Fruit fly (Drosophila melanogaster) whole organism, embryonic: ENCODE data around the gene PpD6.

Experiments
- B-H1 ChIP-seq: fragments of 200-800 bp; sonication (Bioruptor generic); IDR thresholded peaks from 3 replicates; pipeline ENCODE4 v1.3.6; 2022; ENCODE audit warnings: missing biosample characterization, missing genetic modification characterization
- CG10366 ChIP-seq: fragments of 200-800 bp; sonication (Bioruptor generic); IDR thresholded peaks from 2 replicates; pipeline ENCODE4 v1.3.6; 2022; ENCODE audit warnings: missing biosample characterization, missing genetic modification characterization
- CG11560 ChIP-seq: fragments of 200-800 bp; sonication (Bioruptor generic); IDR thresholded peaks from 3 replicates; pipeline ENCODE4 v1.3.6; 2022; ENCODE audit warnings: missing biosample characterization, missing genetic modification characterization
- CG11696 ChIP-seq: fragments of 200-800 bp; sonication (Bioruptor generic); IDR thresholded peaks from 2 replicates; pipeline ENCODE4 v1.3.6; 2022; ENCODE audit warnings: missing biosample characterization, missing genetic modification characterization
- CG1233 ChIP-seq: fragments of 200-800 bp; sonication (Bioruptor generic); optimal IDR thresholded peaks from 4 replicates; lab custom pipeline; 2018; ENCODE audit warnings: missing biosample characterization, mild to moderate bottlenecking, missing genetic modification characterization
- CG13894 ChIP-seq: fragments of 200-800 bp; sonication (Bioruptor generic); optimal IDR thresholded peaks from 3 replicates; lab custom pipeline; 2018; ENCODE audit warnings: missing biosample characterization, mild to moderate bottlenecking, missing genetic modification characterization, moderate library complexity
- CG14441 ChIP-seq: fragments of 200-800 bp; sonication (Bioruptor generic); IDR thresholded peaks from 2 replicates; pipeline ENCODE4 v1.3.6; 2022; ENCODE audit warnings: missing biosample characterization, missing genetic modification characterization
- CG14667 ChIP-seq: fragments of 200-800 bp; sonication (Bioruptor generic); IDR thresholded peaks from 2 replicates; pipeline ENCODE4 v1.3.6; 2022; ENCODE audit warnings: missing biosample characterization, missing genetic modification characterization
- CG14860 ChIP-seq: fragments of 200-800 bp; sonication (Bioruptor generic); IDR thresholded peaks from 3 replicates; pipeline ENCODE4 v1.3.6; 2022; ENCODE audit warnings: missing biosample characterization, missing genetic modification characterization; ENCODE audit not compliant: partially characterized antibody
- CG17186 ChIP-seq: fragments of 200-800 bp; sonication (Bioruptor generic); optimal IDR thresholded peaks from 3 replicates; lab custom pipeline; 2017; ENCODE audit warnings: missing biosample characterization, missing genetic modification reagents, missing genetic modification characterization
- CG17612 ChIP-seq: fragments of 200-800 bp; sonication (Bioruptor generic); IDR thresholded peaks from 2 replicates; pipeline ENCODE4 v1.3.6; 2022; ENCODE audit warnings: missing biosample characterization, missing genetic modification characterization
- CG17912 ChIP-seq: fragments of 200-800 bp; sonication (Bioruptor generic); optimal IDR thresholded peaks from 2 replicates; lab custom pipeline; 2018; ENCODE audit warnings: missing biosample characterization, mild to moderate bottlenecking, missing genetic modification characterization
- CG31365 ChIP-seq: fragments of 200-800 bp; sonication (Bioruptor generic); optimal IDR thresholded peaks from 2 replicates; lab custom pipeline; 2018; ENCODE audit warnings: missing biosample characterization, mild to moderate bottlenecking, missing genetic modification characterization
- CG33213 ChIP-seq: fragments of 200-800 bp; sonication (Bioruptor generic); optimal IDR thresholded peaks from 3 replicates; lab custom pipeline; 2016; ENCODE audit warnings: missing biosample characterization, missing genetic modification characterization
- CG4617 ChIP-seq: fragments of 200-800 bp; sonication (Bioruptor generic); optimal IDR thresholded peaks from 3 replicates; lab custom pipeline; 2016; ENCODE audit warnings: missing biosample characterization, missing genetic modification characterization, borderline replicate concordance
- CG6683 ChIP-seq: fragments of 200-800 bp; sonication (Bioruptor generic); optimal IDR thresholded peaks from 2 replicates; lab custom pipeline; 2017; ENCODE audit warnings: missing biosample characterization, mild to moderate bottlenecking, missing genetic modification characterization, missing genetic modification reagents
- CG7839 ChIP-seq: fragments of 200-800 bp; sonication (Bioruptor generic); optimal IDR thresholded peaks from 3 replicates; lab custom pipeline; 2018; ENCODE audit warnings: missing biosample characterization, mild to moderate bottlenecking, missing genetic modification characterization, moderate library complexity
- CG8281 ChIP-seq: fragments of 200-800 bp; sonication (Bioruptor generic); optimal IDR thresholded peaks from 2 replicates; lab custom pipeline; 2018; ENCODE audit warnings: missing biosample characterization, mild to moderate bottlenecking, missing genetic modification characterization, moderate library complexity
- Camta ChIP-seq: fragments of 200-800 bp; sonication (Bioruptor generic); optimal IDR thresholded peaks from 2 replicates; lab custom pipeline; 2016; ENCODE audit warnings: missing biosample characterization, missing genetic modification characterization
- Dbx ChIP-seq: fragments of 200-800 bp; sonication (Bioruptor generic); IDR thresholded peaks from 3 replicates; pipeline ENCODE4 v1.3.6; 2022; ENCODE audit warnings: missing biosample characterization, missing genetic modification characterization
- Dll ChIP-seq: fragments of 200-800 bp; sonication (Bioruptor generic); IDR thresholded peaks from 4 replicates; pipeline ENCODE4 v1.3.6; 2022; ENCODE audit warnings: missing biosample characterization, missing genetic modification characterization; ENCODE audit not compliant: partially characterized antibody
- GATAe ChIP-seq: fragments of 200-800 bp; sonication (Bioruptor generic); conservative IDR thresholded peaks from 2 replicates; pipeline ENCODE4 v1.3.6; 2022; ENCODE audit warnings: missing biosample characterization, missing genetic modification characterization
- HLHmδ ChIP-seq: fragments of 200-800 bp; sonication (Bioruptor generic); optimal IDR thresholded peaks from 2 replicates; lab custom pipeline; 2018; ENCODE audit warnings: missing biosample characterization, mild to moderate bottlenecking, missing genetic modification characterization, moderate library complexity
- Med ChIP-seq: fragments of 200-800 bp; sonication (Bioruptor generic); peaks from one replicate; lab custom pipeline; 2016; ENCODE audit warnings: missing biosample characterization, missing genetic modification characterization, mild to moderate bottlenecking, inconsistent platforms, moderate library complexity
- Oaz ChIP-seq: fragments of 200-800 bp; sonication (Bioruptor generic); IDR thresholded peaks from 2 replicates; pipeline ENCODE4 v1.3.6; 2022; ENCODE audit warnings: missing biosample characterization, missing genetic modification characterization
- Rx ChIP-seq: fragments of 200-800 bp; sonication (Bioruptor generic); IDR thresholded peaks from 2 replicates; pipeline ENCODE4 v1.3.6; 2022; ENCODE audit warnings: missing biosample characterization, missing genetic modification characterization
- Six4 ChIP-seq: fragments of 200-800 bp; sonication (Bioruptor generic); optimal IDR thresholded peaks from 2 replicates; lab custom pipeline; 2016; ENCODE audit warnings: missing biosample characterization, missing genetic modification characterization
- Spps ChIP-seq: fragments of 200-800 bp; sonication (Bioruptor generic); optimal IDR thresholded peaks from 2 replicates; lab custom pipeline; 2018; ENCODE audit warnings: missing biosample characterization, mild to moderate bottlenecking, missing genetic modification characterization
- Usf ChIP-seq: fragments of 200-800 bp; sonication (Bioruptor generic); optimal IDR thresholded peaks from 2 replicates; lab custom pipeline; 2017; ENCODE audit warnings: missing genotype, missing biosample characterization, missing genetic modification characterization
- Xrp1 ChIP-seq: fragments of 200-800 bp; sonication (Bioruptor generic); IDR thresholded peaks from 2 replicates; pipeline ENCODE4 v1.3.6; 2022; ENCODE audit warnings: missing biosample characterization, missing genetic modification characterization
- abd-A ChIP-seq: fragments of 200-800 bp; sonication (Bioruptor generic); optimal IDR thresholded peaks from 3 replicates; lab custom pipeline; 2019; ENCODE audit warnings: missing biosample characterization, mild to moderate bottlenecking, missing genetic modification characterization, moderate library complexity
- ara ChIP-seq: fragments of 200-800 bp; sonication (Bioruptor generic); IDR thresholded peaks from 2 replicates; pipeline ENCODE4 v1.3.6; 2022; ENCODE audit warnings: missing biosample characterization, missing genetic modification characterization
- bsh ChIP-seq, 2 experiments: fragments of 200-800 bp; sonication (Bioruptor generic); optimal IDR thresholded peaks; 2 replicates each; lab custom pipeline; 2017 to 2018; ENCODE audit warnings: mild to moderate bottlenecking in 2 of 2, missing biosample characterization in 2 of 2, missing genetic modification characterization in 2 of 2, moderate library complexity in 1 of 2
- chinmo ChIP-seq: fragments of 200-800 bp; sonication (Bioruptor generic); IDR thresholded peaks from 4 replicates; pipeline ENCODE4 v1.3.6; 2022; ENCODE audit warnings: missing biosample characterization, missing genetic modification characterization; ENCODE audit not compliant: partially characterized antibody
- danr ChIP-seq: fragments of 200-800 bp; sonication (Bioruptor generic); IDR thresholded peaks from 2 replicates; pipeline ENCODE4 v1.3.6; 2022; ENCODE audit warnings: missing biosample characterization, missing genetic modification characterization
- fd3F ChIP-seq: fragments of 200-800 bp; sonication (Bioruptor generic); optimal IDR thresholded peaks from 2 replicates; lab custom pipeline; 2018; ENCODE audit warnings: missing biosample characterization, mild to moderate bottlenecking, missing genetic modification characterization, moderate library complexity
- fu2 ChIP-seq: fragments of 200-800 bp; sonication (Bioruptor generic); optimal IDR thresholded peaks from 2 replicates; lab custom pipeline; 2016; ENCODE audit warnings: missing biosample characterization, missing genetic modification characterization
- grau ChIP-seq: fragments of 200-800 bp; optimal IDR thresholded peaks from 3 replicates; lab custom pipeline; 2019; ENCODE audit warnings: missing biosample characterization, mild to moderate bottlenecking, missing genetic modification characterization, moderate library complexity
- kni ChIP-seq: fragments of 200-800 bp; sonication (Bioruptor generic); optimal IDR thresholded peaks from 3 replicates; lab custom pipeline; 2017; ENCODE audit warnings: mild to moderate bottlenecking, missing biosample characterization, missing genetic modification reagents, missing genetic modification characterization
- odd ChIP-seq: fragments of 200-800 bp; sonication (Bioruptor generic); optimal IDR thresholded peaks from 2 replicates; lab custom pipeline; 2017; ENCODE audit warnings: missing biosample characterization, mild to moderate bottlenecking, missing genetic modification characterization
- sens-2 ChIP-seq: fragments of 200-800 bp; sonication (Bioruptor generic); IDR thresholded peaks from 2 replicates; pipeline ENCODE4 v1.3.6; 2022; ENCODE audit warnings: missing biosample characterization, missing genetic modification characterization
- seq ChIP-seq: fragments of 200-800 bp; sonication (Bioruptor generic); IDR thresholded peaks from 2 replicates; pipeline ENCODE4 v1.3.6; 2022; ENCODE audit warnings: missing biosample characterization, missing genetic modification characterization
- sr ChIP-seq: fragments of 200-800 bp; sonication (Bioruptor generic); IDR thresholded peaks from 3 replicates; pipeline ENCODE4 v1.3.6; 2022; ENCODE audit warnings: missing biosample characterization, missing genetic modification characterization
- stc ChIP-seq: fragments of 200-800 bp; sonication (Bioruptor generic); IDR thresholded peaks from 2 replicates; pipeline ENCODE4 v1.3.6; 2022; ENCODE audit warnings: missing biosample characterization, missing genetic modification characterization
- tll ChIP-seq, 2 experiments: fragments of 200-800 bp in 1 of 2; fragments of >200 bp in 1 of 2; sonication (Bioruptor generic) in 1 of 2; optimal IDR thresholded peaks; 2 replicates each; lab custom pipeline; 2017 to 2019; ENCODE audit warnings: missing biosample characterization in 2 of 2, missing genetic modification characterization in 2 of 2, mild to moderate bottlenecking in 1 of 2, moderate library complexity in 1 of 2
- twi ChIP-seq: fragments of 200-800 bp; optimal IDR thresholded peaks from 2 replicates; lab custom pipeline; 2019; ENCODE audit warnings: missing biosample characterization, mild to moderate bottlenecking, missing genetic modification characterization, moderate library complexity
- yki ChIP-seq: fragments of >200 bp; optimal IDR thresholded peaks from 3 replicates; lab custom pipeline; 2018
- z ChIP-seq: fragments of 200-800 bp; sonication (Bioruptor generic); IDR thresholded peaks from 3 replicates; pipeline ENCODE4 v1.3.6; 2022; ENCODE audit warnings: missing biosample characterization, missing genetic modification characterization
- zen2 ChIP-seq: fragments of 200-800 bp; sonication (Bioruptor generic); IDR thresholded peaks from 3 replicates; pipeline ENCODE4 v1.3.6; 2022; ENCODE audit warnings: missing biosample characterization, missing genetic modification characterization; ENCODE audit not compliant: partially characterized antibody
- zf30C ChIP-seq: fragments of 200-800 bp; sonication (Bioruptor generic); optimal IDR thresholded peaks from 3 replicates; lab custom pipeline; 2018; ENCODE audit warnings: missing biosample characterization, mild to moderate bottlenecking, missing genetic modification characterization
- zfh1 ChIP-seq: fragments of 200-800 bp; sonication (Bioruptor generic); IDR thresholded peaks from 3 replicates; pipeline ENCODE4 v1.3.6; 2022; ENCODE audit warnings: missing biosample characterization, missing genetic modification characterization

Gene PpD6

DNA sequence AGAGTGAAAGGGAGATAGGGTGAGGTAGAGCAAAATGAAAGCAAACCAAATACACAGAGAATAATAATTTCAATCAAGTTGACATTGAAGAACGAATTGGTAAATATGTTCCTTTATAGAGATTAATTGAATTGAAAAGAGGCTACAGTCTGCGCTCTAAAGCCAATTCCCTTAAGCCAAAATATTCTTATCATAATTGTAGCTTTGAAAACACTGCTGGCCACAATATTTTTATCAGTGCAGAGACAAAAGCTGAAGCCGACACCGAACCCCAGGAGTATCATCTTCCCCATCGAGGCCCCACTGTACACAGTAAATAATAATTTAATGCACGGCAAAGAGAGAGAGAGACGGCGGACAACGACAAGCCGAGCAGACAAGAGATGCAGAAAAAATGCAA lies 3.6 kb upstream of the PpD6 start (continued):
- TF ChIP-seq grau (tag; lab: Kevin White, UChicago) (peak; percentile 55), GATAe (GFP tag; lab: Robert Waterston, UW) (no peak), CG17912 (GFP tag; lab: Kevin White, UChicago) (no peak), CG17186 (GFP tag; lab: Kevin White, UChicago) (no peak), danr (GFP tag; lab: Robert Waterston, UW) (no peak), CG1233 (GFP tag; lab: Kevin White, UChicago) (no peak), CG4617 (GFP tag; lab: Kevin White, UChicago) (no peak), Usf (GFP tag; lab: Kevin White, UChicago) (no peak), Dll (GFP tag; lab: Robert Waterston, UW) (no peak), sens-2 (GFP tag; lab: Robert Waterston, UW) (peak; percentile 53; the same call in 1 of the 2 replicates), kni (GFP tag; lab: Kevin White, UChicago) (no peak), HLHmδ (no peak), CG8281 (no peak), twi (no peak), chinmo (no peak), ara (GFP tag; lab: Robert Waterston, UW) (peak; percentile 28; the same call in 1 of the 2 replicates), Camta (GFP tag; lab: Kevin White, UChicago) (no peak), zf30C (no peak), CG10366 (GFP tag; lab: Robert Waterston, UW) (peak; percentile 46), tll (GFP tag; optimal IDR thresholded peaks at IDR 0.05; lab: Kevin White, UChicago) (no peak), B-H1 (GFP tag; lab: Robert Waterston, UW) (peak; percentile 13; the same call in 1 of the 3 replicates), abd-A (tag; lab: Kevin White, UChicago) (no peak), CG14860 (GFP tag; lab: Robert Waterston, UW) (no peak), CG14667 (GFP tag; lab: Robert Waterston, UW) (no peak), CG17612 (GFP tag; lab: Robert Waterston, UW) (no peak), Dbx (no peak), CG11560 (no peak), seq (GFP tag; lab: Robert Waterston, UW) (no peak), fd3F (GFP tag; lab: Kevin White, UChicago) (no peak), sr (GFP tag; lab: Robert Waterston, UW) (no peak), Med (GFP tag; lab: Kevin White, UChicago) (peak; percentile 89), CG31365 (tag; lab: Kevin White, UChicago) (no peak), zen2 (GFP tag; lab: Robert Waterston, UW) (no peak), stc (GFP tag; lab: Robert Waterston, UW) (peak; percentile 34; the same call in 1 of the 2 replicates), CG33213 (GFP tag; lab: Kevin White, UChicago) (no peak), Spps (tag; lab: Kevin White, UChicago) (no peak), CG11696 (GFP tag; lab: Robert Waterston, UW) (no peak), fu2 (GFP tag; lab: Kevin White, UChicago) (no peak), Six4 (GFP tag; lab: Kevin White, UChicago) (no peak), Rx (GFP tag; lab: Robert Waterston, UW) (0 out of 2 replicates have a peak, but pooled peaks have one; percentile 7), CG7839 (peak; percentile 18), yki (lab: Kevin White, UChicago) (no peak), Oaz (GFP tag; lab: Robert Waterston, UW) (no peak), Xrp1 (GFP tag; lab: Robert Waterston, UW) (peak; percentile 65; the same call in 1 of the 2 replicates), CG13894 (tag; lab: Kevin White, UChicago) (no peak), zfh1 (GFP tag; lab: Robert Waterston, UW) (0 out of 3 replicates have a peak, but pooled peaks have one; percentile 13), CG6683 (no peak), odd (GFP tag; lab: Kevin White, UChicago) (no peak), CG14441 (peak; percentile 50), bsh (GFP tag; optimal IDR thresholded peaks at IDR 0.05; lab: Kevin White, UChicago) (peak in 1 of 2 experiments; percentile 64), z (no peak)
